Worm (Caenorhabditis elegans) whole organism, mixed stage, embryonic: ENCODE data around the gene dkc-1.

Source experiments
- M03D4.4 ChIP-seq: sonication (generic microtip); optimal IDR thresholded peaks from 2 replicates; lab custom pipeline; 2017; ENCODE audit warnings: mild to moderate bottlenecking, missing genetic modification characterization, missing compliant biosample characterization
- bed-3 ChIP-seq: fragments of 200-800 bp; sonication (Bioruptor generic); optimal IDR thresholded peaks from 3 replicates; lab custom pipeline; 2018; ENCODE audit warnings: mild to moderate bottlenecking, missing genetic modification characterization, moderate library complexity, missing compliant biosample characterization
- ceh-39 ChIP-seq: fragments of 150-350 bp; optimal IDR thresholded peaks from 2 replicates; lab custom pipeline; 2014; ENCODE audit warnings: missing biosample characterization, missing genetic modification characterization
- ceh-43 ChIP-seq: fragments of 200-800 bp; sonication (Bioruptor generic); optimal IDR thresholded peaks from 2 replicates; lab custom pipeline; 2018; ENCODE audit warnings: mild to moderate bottlenecking, missing genetic modification characterization, moderate library complexity, missing compliant biosample characterization
- ces-1 ChIP-seq: fragments of 150-350 bp; optimal IDR thresholded peaks from 2 replicates; lab custom pipeline; 2014; ENCODE audit warnings: missing biosample characterization, missing genetic modification reagents, missing genetic modification characterization
- drap-1 ChIP-seq: fragments of 200-800 bp; sonication (Bioruptor generic); optimal IDR thresholded peaks from 3 replicates; lab custom pipeline; 2018; ENCODE audit warnings: mild to moderate bottlenecking, missing genetic modification characterization, missing compliant biosample characterization
- elt-1 ChIP-seq: sonication (generic microtip); optimal IDR thresholded peaks from 2 replicates; lab custom pipeline; 2017; ENCODE audit warnings: missing genetic modification characterization, mild to moderate bottlenecking, missing compliant biosample characterization, antibody characterized with exemption, moderate library complexity, borderline replicate concordance; ENCODE audit not compliant: insufficient read depth
- elt-3 ChIP-seq: fragments of 150-350 bp; optimal IDR thresholded peaks from 2 replicates; lab custom pipeline; 2014; ENCODE audit warnings: missing biosample characterization, missing genetic modification characterization
- flh-1 ChIP-seq: fragments of 200-800 bp; sonication (Bioruptor generic); optimal IDR thresholded peaks from 2 replicates; lab custom pipeline; 2018; ENCODE audit warnings: mild to moderate bottlenecking, missing genetic modification characterization, moderate library complexity, missing compliant biosample characterization
- ham-2 ChIP-seq: fragments of 200-800 bp; sonication (Bioruptor generic); optimal IDR thresholded peaks from 2 replicates; lab custom pipeline; 2018; ENCODE audit warnings: mild to moderate bottlenecking, missing genetic modification characterization, missing compliant biosample characterization
- hlh-1 ChIP-seq: fragments of 150-350 bp; optimal IDR thresholded peaks from 2 replicates; lab custom pipeline; 2014; ENCODE audit warnings: missing biosample characterization, missing genetic modification reagents, missing genetic modification characterization
- lin-13 ChIP-seq: fragments of 150-350 bp; optimal IDR thresholded peaks from 2 replicates; lab custom pipeline; 2014; ENCODE audit warnings: missing biosample characterization, missing genetic modification characterization
- lsy-2 ChIP-seq: fragments of 150-350 bp; optimal IDR thresholded peaks from 2 replicates; lab custom pipeline; 2014; ENCODE audit warnings: missing biosample characterization, missing genetic modification characterization
- mab-5 ChIP-seq: fragments of 150-350 bp; optimal IDR thresholded peaks from 2 replicates; lab custom pipeline; 2014; ENCODE audit warnings: missing biosample characterization, missing genetic modification characterization
- mep-1 ChIP-seq: fragments of 150-350 bp; optimal IDR thresholded peaks from 2 replicates; lab custom pipeline; 2017; ENCODE audit warnings: missing biosample characterization, missing genetic modification reagents, missing genetic modification characterization, inconsistent platforms
- mls-2 ChIP-seq: sonication (generic microtip); optimal IDR thresholded peaks from 2 replicates; lab custom pipeline; 2016; ENCODE audit warnings: mild to moderate bottlenecking, missing genetic modification characterization, moderate library complexity, missing compliant biosample characterization
- nhr-12 ChIP-seq: fragments of 150-350 bp; optimal IDR thresholded peaks from 2 replicates; lab custom pipeline; 2014; ENCODE audit warnings: missing biosample characterization, missing genetic modification characterization
- nhr-2 ChIP-seq: fragments of 150-350 bp; optimal IDR thresholded peaks from 2 replicates; lab custom pipeline; 2014; ENCODE audit warnings: missing biosample characterization, missing genetic modification characterization
- nhr-237 ChIP-seq: fragments of 150-350 bp; optimal IDR thresholded peaks from 2 replicates; lab custom pipeline; 2014; ENCODE audit warnings: missing biosample characterization, missing genetic modification characterization
- nhr-28 ChIP-seq: fragments of 150-350 bp; optimal IDR thresholded peaks from 2 replicates; lab custom pipeline; 2014; ENCODE audit warnings: missing biosample characterization, missing genetic modification characterization
- nhr-76 ChIP-seq: sonication (generic microtip); optimal IDR thresholded peaks from 2 replicates; lab custom pipeline; 2017; ENCODE audit warnings: missing biosample characterization, missing genetic modification characterization
- pha-4 ChIP-seq: fragments of 150-350 bp; optimal IDR thresholded peaks from 2 replicates; lab custom pipeline; 2018; ENCODE audit warnings: missing biosample characterization, missing genetic modification reagents, missing genetic modification characterization
- snpc-4 ChIP-seq: fragments of 150-350 bp; optimal IDR thresholded peaks from 2 replicates; lab custom pipeline; 2014; ENCODE audit warnings: missing biosample characterization, missing genetic modification characterization
- sptf-1 ChIP-seq: sonication (generic microtip); optimal IDR thresholded peaks from 2 replicates; lab custom pipeline; 2017; ENCODE audit warnings: mild to moderate bottlenecking, missing genetic modification characterization, moderate library complexity, missing compliant biosample characterization
- tbx-8 ChIP-seq: fragments of 200-800 bp; sonication (Bioruptor generic); optimal IDR thresholded peaks from 2 replicates; lab custom pipeline; 2018; ENCODE audit warnings: mild to moderate bottlenecking, missing genetic modification characterization, moderate library complexity, missing compliant biosample characterization
- unc-120 ChIP-seq: sonication (generic microtip); optimal IDR thresholded peaks from 2 replicates; lab custom pipeline; 2017; ENCODE audit warnings: missing genetic modification characterization, missing compliant biosample characterization; ENCODE audit not compliant: poor library complexity, severe bottlenecking
- unc-62 ChIP-seq: fragments of 150-350 bp; optimal IDR thresholded peaks from 2 replicates; lab custom pipeline; 2014; ENCODE audit warnings: missing biosample characterization, missing genetic modification reagents, missing genetic modification characterization
- zip-8 ChIP-seq: fragments of 150-350 bp; optimal IDR thresholded peaks from 2 replicates; lab custom pipeline; 2014; ENCODE audit warnings: missing biosample characterization, missing genetic modification characterization
- ztf-11 ChIP-seq: fragments of 150-350 bp; optimal IDR thresholded peaks from 2 replicates; lab custom pipeline; 2014; ENCODE audit warnings: missing biosample characterization, missing genetic modification characterization

dkc-1 gene

ce11 chrIII:10763032-10763431 lies 14.8 kb downstream of the dkc-1 start, which contains the start of gene dpy-28:
dpy-28 (plus strand) TSS chrIII:10763131.
- no peak for TF ChIP-seq pha-4 (tag; lab: Kevin White, UChicago)
- no peak for TF ChIP-seq ceh-43 (GFP tag; lab: Kevin White, UChicago)
- no peak for TF ChIP-seq elt-3 (tag; lab: Kevin White, UChicago)
- TF ChIP-seq sptf-1 (tag; lab: Kevin White, UChicago) = no peak
- TF ChIP-seq ces-1 (GFP tag; lab: Kevin White, UChicago) = no peak
- no peak for TF ChIP-seq elt-1
- TF ChIP-seq nhr-237 (tag; lab: Kevin White, UChicago) = no peak
- no peak for TF ChIP-seq tbx-8 (GFP tag; lab: Kevin White, UChicago)
- TF ChIP-seq mls-2 (tag; lab: Kevin White, UChicago) = no peak
- no peak for TF ChIP-seq unc-120 (tag; lab: Kevin White, UChicago)
- no peak for TF ChIP-seq M03D4.4 (tag; lab: Kevin White, UChicago)
- no peak for TF ChIP-seq nhr-12 (tag; lab: Kevin White, UChicago)
- TF ChIP-seq lin-13 (tag; lab: Kevin White, UChicago) = no peak
- no peak for TF ChIP-seq nhr-28
- TF ChIP-seq zip-8 (tag; lab: Kevin White, UChicago) = no peak
- no peak for TF ChIP-seq flh-1 (GFP tag; lab: Kevin White, UChicago)
- no peak for TF ChIP-seq bed-3
- TF ChIP-seq, all 35 proteins: peak for 0

ce11 chrIII:10769693-10770092 lies 21.5 kb downstream of the dkc-1 start:
- TF ChIP-seq M03D4.4 (tag; lab: Kevin White, UChicago) (no peak), lsy-2 (tag; lab: Kevin White, UChicago) (no peak), snpc-4 (tag; lab: Kevin White, UChicago) (no peak), hlh-1 (tag; lab: Kevin White, UChicago) (no peak)

DNA sequence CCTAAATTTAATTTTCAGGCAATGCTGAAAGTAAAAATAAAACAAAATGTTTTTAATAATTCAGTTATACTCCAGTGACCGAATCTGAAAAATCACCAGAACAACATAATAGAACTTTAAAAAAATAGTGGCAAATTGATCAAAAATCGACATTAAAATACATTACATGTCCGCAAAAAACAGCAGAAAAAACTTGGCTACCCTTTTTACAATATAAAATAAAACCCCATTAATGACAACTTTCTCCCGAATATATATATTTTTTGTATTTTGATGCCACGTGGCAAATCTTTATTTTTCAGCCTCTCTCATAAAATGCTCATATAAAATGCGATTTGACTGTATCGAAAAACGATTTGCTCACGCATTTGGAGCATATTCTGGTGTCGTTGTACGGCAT lies 33.3 kb downstream of the dkc-1 start, which contains the start of gene ptr-19:
ptr-19 (plus strand) TSS at position 301 of the 400 bp plus-strand sequence.
- TF ChIP-seq snpc-4 (tag; lab: Kevin White, UChicago) (no peak), ceh-39 (tag; lab: Kevin White, UChicago) (no peak), elt-3 (tag; lab: Kevin White, UChicago) (no peak), mab-5 (tag; lab: Kevin White, UChicago) (no peak), lin-13 (tag; lab: Kevin White, UChicago) (no peak), unc-120 (tag; lab: Kevin White, UChicago) (no peak), tbx-8 (GFP tag; lab: Kevin White, UChicago) (no peak), nhr-12 (tag; lab: Kevin White, UChicago) (no peak), elt-1 (no peak), zip-8 (tag; lab: Kevin White, UChicago) (no peak), pha-4 (tag; lab: Kevin White, UChicago) (no peak), ham-2 (no peak), ztf-11 (tag; lab: Kevin White, UChicago) (no peak), ces-1 (GFP tag; lab: Kevin White, UChicago) (no peak), bed-3 (no peak), nhr-237 (tag; lab: Kevin White, UChicago) (no peak), sptf-1 (tag; lab: Kevin White, UChicago) (no peak), unc-62 (no peak), hlh-1 (tag; lab: Kevin White, UChicago) (no peak)

ce11 chrIII:10783052-10783451 lies 34.8 kb downstream of the dkc-1 start:
- no peak for TF ChIP-seq tbx-8 (GFP tag; lab: Kevin White, UChicago)

- TF ChIP-seq mls-2 (tag; lab: Kevin White, UChicago) (no peak), mep-1 (tag; lab: Kevin White, UChicago) (no peak), ceh-43 (GFP tag; lab: Kevin White, UChicago) (no peak), ztf-11 (tag; lab: Kevin White, UChicago) (no peak), nhr-76 (tag; lab: Kevin White, UChicago) (no peak), nhr-2 (no peak), unc-120 (tag; lab: Kevin White, UChicago) (no peak), drap-1 (GFP tag; lab: Kevin White, UChicago) (no peak), unc-62 (no peak), flh-1 (GFP tag; lab: Kevin White, UChicago) (no peak), nhr-237 (tag; lab: Kevin White, UChicago) (no peak), ceh-39 (tag; lab: Kevin White, UChicago) (no peak), tbx-8 (GFP tag; lab: Kevin White, UChicago) (no peak)
These were observed 43.0 kb downstream of the dkc-1 start for ce11 chrIII:10791233-10791632.
